Worm (Caenorhabditis elegans) whole organism, L3 larva: ENCODE data around the gene ttc-7.

Source experiments
- aly-2 ChIP-seq: fragments of 150-350 bp; optimal IDR thresholded peaks from 2 replicates; lab custom pipeline; 2014; ENCODE audit warnings: missing biosample characterization, missing genetic modification characterization
- ceh-16 ChIP-seq: sonication (generic microtip); optimal IDR thresholded peaks from 2 replicates; lab custom pipeline; 2017; ENCODE audit warnings: missing biosample characterization, missing genetic modification characterization
- ceh-28 ChIP-seq: fragments of 150-350 bp; optimal IDR thresholded peaks from 2 replicates; lab custom pipeline; 2014; ENCODE audit warnings: missing biosample characterization, missing genetic modification reagents, missing genetic modification characterization
- ceh-82 ChIP-seq: fragments of 150-350 bp; optimal IDR thresholded peaks from 2 replicates; lab custom pipeline; 2014; ENCODE audit warnings: missing biosample characterization, missing genetic modification characterization
- ceh-9 ChIP-seq: sonication (generic microtip); optimal IDR thresholded peaks from 2 replicates; lab custom pipeline; 2018; ENCODE audit warnings: missing biosample characterization, missing genetic modification characterization
- egl-27 ChIP-seq: sonication (generic microtip); optimal IDR thresholded peaks from 4 replicates; lab custom pipeline; 2017; ENCODE audit warnings: missing biosample characterization, missing genetic modification reagents, missing genetic modification characterization
- egl-5 ChIP-seq: fragments of 150-350 bp; optimal IDR thresholded peaks from 2 replicates; lab custom pipeline; 2017; ENCODE audit warnings: missing biosample characterization, missing genetic modification reagents, missing genetic modification characterization, inconsistent platforms
- elt-1 ChIP-seq: fragments of 150-350 bp; optimal IDR thresholded peaks from 2 replicates; lab custom pipeline; 2014; ENCODE audit warnings: missing biosample characterization, missing genetic modification characterization
- elt-2 ChIP-seq: sonication (generic microtip); optimal IDR thresholded peaks from 2 replicates; lab custom pipeline; 2016; ENCODE audit warnings: missing genetic modification reagents, mild to moderate bottlenecking, missing genetic modification characterization, missing compliant biosample characterization
- elt-3 ChIP-seq, 3 experiments: fragments of 150-350 bp in 1 of 3; sonication (generic microtip) in 2 of 3; optimal IDR thresholded peaks; 2 replicates in 2 of 3; 4 replicates in 1 of 3; lab custom pipeline; 2014 to 2017; ENCODE audit warnings: missing biosample characterization in 3 of 3, missing genetic modification characterization in 3 of 3
- fkh-10 ChIP-seq: sonication (generic microtip); optimal IDR thresholded peaks from 2 replicates; lab custom pipeline; 2017; ENCODE audit warnings: missing biosample characterization, missing genetic modification reagents, missing genetic modification characterization
- fkh-2 ChIP-seq: fragments of 150-350 bp; optimal IDR thresholded peaks from 2 replicates; lab custom pipeline; 2014; ENCODE audit warnings: missing biosample characterization, missing genetic modification reagents, missing genetic modification characterization
- fos-1 ChIP-seq: fragments of 150-350 bp; optimal IDR thresholded peaks from 2 replicates; lab custom pipeline; 2014; ENCODE audit warnings: missing biosample characterization, missing genetic modification characterization
- hmg-11 ChIP-seq: sonication (generic microtip); optimal IDR thresholded peaks from 2 replicates; lab custom pipeline; 2016; ENCODE audit warnings: missing genetic modification characterization, missing compliant biosample characterization
- jun-1 ChIP-seq: fragments of 150-350 bp; optimal IDR thresholded peaks from 2 replicates; lab custom pipeline; 2014; ENCODE audit warnings: missing biosample characterization, missing genetic modification reagents, missing genetic modification characterization
- lin-15B ChIP-seq: fragments of 150-350 bp; optimal IDR thresholded peaks from 2 replicates; lab custom pipeline; 2014; ENCODE audit warnings: missing biosample characterization, missing genetic modification characterization
- lin-39 ChIP-seq: fragments of 150-350 bp; optimal IDR thresholded peaks from 2 replicates; lab custom pipeline; 2018; ENCODE audit warnings: missing biosample characterization, missing genetic modification reagents, missing genetic modification characterization
- nfya-1 ChIP-seq: sonication (generic microtip); optimal IDR thresholded peaks from 2 replicates; lab custom pipeline; 2017; ENCODE audit warnings: missing genetic modification characterization, mild to moderate bottlenecking, missing compliant biosample characterization, antibody characterized with exemption, moderate library complexity; ENCODE audit not compliant: insufficient read depth
- nhr-23 ChIP-seq: fragments of 150-350 bp; optimal IDR thresholded peaks from 2 replicates; lab custom pipeline; 2014; ENCODE audit warnings: missing biosample characterization, missing genetic modification reagents, missing genetic modification characterization
- nhr-25 ChIP-seq: sonication (generic microtip); optimal IDR thresholded peaks from 2 replicates; lab custom pipeline; 2017; ENCODE audit warnings: missing biosample characterization, missing genetic modification characterization
- nhr-28 ChIP-seq: fragments of 150-350 bp; optimal IDR thresholded peaks from 2 replicates; lab custom pipeline; 2014; ENCODE audit warnings: missing biosample characterization, missing genetic modification characterization
- nhr-67 ChIP-seq: fragments of 150-350 bp; optimal IDR thresholded peaks from 2 replicates; lab custom pipeline; 2014; ENCODE audit warnings: missing biosample characterization, missing genetic modification characterization
- pha-4 ChIP-seq: fragments of 150-350 bp; optimal IDR thresholded peaks from 2 replicates; lab custom pipeline; 2014; ENCODE audit warnings: missing biosample characterization, missing genetic modification reagents, missing genetic modification characterization
- pqm-1 ChIP-seq: fragments of 150-350 bp; optimal IDR thresholded peaks from 2 replicates; lab custom pipeline; 2017; ENCODE audit warnings: missing biosample characterization, missing genetic modification characterization, inconsistent platforms
- sea-2 ChIP-seq: fragments of 150-350 bp; sonication (generic microtip); optimal IDR thresholded peaks from 4 replicates; lab custom pipeline; 2014; ENCODE audit warnings: missing biosample characterization, missing genetic modification reagents, missing genetic modification characterization
- snpc-4 ChIP-seq: fragments of 150-350 bp; optimal IDR thresholded peaks from 2 replicates; lab custom pipeline; 2014; ENCODE audit warnings: missing biosample characterization, missing genetic modification characterization
- tbx-2 ChIP-seq: sonication (generic microtip); optimal IDR thresholded peaks from 2 replicates; lab custom pipeline; 2016; ENCODE audit warnings: mild to moderate bottlenecking, missing genetic modification characterization, missing compliant biosample characterization
- unc-39 ChIP-seq: sonication (generic microtip); optimal IDR thresholded peaks from 4 replicates; lab custom pipeline; 2017; ENCODE audit warnings: missing biosample characterization, missing genetic modification characterization
- unc-62 ChIP-seq: fragments of 150-350 bp; sonication (generic microtip); optimal IDR thresholded peaks from 4 replicates; lab custom pipeline; 2014; ENCODE audit warnings: missing biosample characterization, missing genetic modification reagents, missing genetic modification characterization
- ztf-11 ChIP-seq: fragments of 150-350 bp; optimal IDR thresholded peaks from 2 replicates; lab custom pipeline; 2014; ENCODE audit warnings: missing biosample characterization, missing genetic modification characterization

Gene ttc-7

ce11 chrIII:1860129-1860528 is at the start of gene ttc-7:
Gene ttc-7, plus strand, starts transcription at chrIII:1860429.
- TF ChIP-seq egl-27 (tag; lab: Kevin White, UChicago) (no peak), pqm-1 (no peak), ceh-9 (tag; lab: Kevin White, UChicago) (no peak), fos-1 (tag; lab: Kevin White, UChicago) (no peak), lin-15B (tag; lab: Kevin White, UChicago) (no peak), tbx-2 (tag; lab: Kevin White, UChicago) (no peak), aly-2 (tag; lab: Kevin White, UChicago) (no peak), elt-1 (tag; lab: Kevin White, UChicago) (no peak), nhr-25 (tag; lab: Kevin White, UChicago) (no peak), nhr-67 (no peak), ceh-16 (tag; lab: Kevin White, UChicago) (no peak), jun-1 (tag; lab: Kevin White, UChicago) (no peak), elt-3 (tag; optimal IDR thresholded peaks at IDR 0.05; lab: Kevin White, UChicago) (no peak)

ce11 chrIII:1814285-1814684 is 45.9 kb upstream of the ttc-7 start:
- TF ChIP-seq fos-1 (tag; lab: Kevin White, UChicago) = no peak
- TF ChIP-seq nhr-67 = no peak
- no peak for TF ChIP-seq elt-1 (tag; lab: Kevin White, UChicago)
- TF ChIP-seq unc-39 (tag; lab: Kevin White, UChicago) = no peak
- no peak for TF ChIP-seq lin-15B (tag; lab: Kevin White, UChicago)
- no peak for TF ChIP-seq ztf-11 (tag; lab: Kevin White, UChicago)
- no peak for TF ChIP-seq fkh-10 (GFP tag; lab: Kevin White, UChicago)
- no peak for TF ChIP-seq jun-1 (tag; lab: Kevin White, UChicago)
- TF ChIP-seq nhr-28 (tag; lab: Kevin White, UChicago) = no peak
- TF ChIP-seq egl-5 (tag; lab: Kevin White, UChicago) = no peak
- no peak for TF ChIP-seq pha-4 (tag; lab: Kevin White, UChicago)
- no peak for TF ChIP-seq ceh-82 (tag; lab: Kevin White, UChicago)
- no peak for TF ChIP-seq lin-39 (tag; lab: Kevin White, UChicago)
- TF ChIP-seq aly-2 (tag; lab: Kevin White, UChicago) = no peak
- no peak for TF ChIP-seq ceh-28 (tag; lab: Kevin White, UChicago)
- TF ChIP-seq fkh-2 = no peak
- TF ChIP-seq elt-2 (tag; lab: Kevin White, UChicago) = no peak

- TF ChIP-seq jun-1 (tag; lab: Kevin White, UChicago) = no peak
- TF ChIP-seq ceh-28 (tag; lab: Kevin White, UChicago) = no peak
- TF ChIP-seq nhr-23 (tag; lab: Kevin White, UChicago) = peak; percentile 33
- TF ChIP-seq sea-2 (GFP tag; lab: Kevin White, UChicago) = no peak
- no peak for TF ChIP-seq pha-4 (tag; lab: Kevin White, UChicago)
- no peak for TF ChIP-seq unc-62
- peak; percentile 97 for TF ChIP-seq elt-1 (tag; lab: Kevin White, UChicago)
- peak; percentile 8 for TF ChIP-seq nhr-25 (tag; lab: Kevin White, UChicago)
Observed at ce11 chrIII:1818001-1818655, 42.1 kb upstream of the ttc-7 start, which contains the start of gene clp-4. Gene clp-4, minus strand, starts transcription at chrIII:1818323.

ce11 chrIII:1819049-1819597 is 41.1 kb upstream of the ttc-7 start:
- TF ChIP-seq snpc-4 (tag; lab: Kevin White, UChicago) (peak; percentile 41), pha-4 (tag; lab: Kevin White, UChicago) (peak; percentile 52), lin-39 (tag; lab: Kevin White, UChicago) (peak; percentile 35), elt-2 (tag; lab: Kevin White, UChicago) (no peak), lin-15B (tag; lab: Kevin White, UChicago) (peak; percentile 19), nhr-67 (no peak), nfya-1 (tag; lab: Kevin White, UChicago) (peak; percentile 60), hmg-11 (tag; lab: Kevin White, UChicago) (peak; percentile 65), elt-1 (tag; lab: Kevin White, UChicago) (peak; percentile 22), tbx-2 (tag; lab: Kevin White, UChicago) (no peak)
